Fruit fly (Drosophila melanogaster) whole organism, embryonic: Measurements from ENCODE around the gene CG7294.
A peak's percentile ranks its signal among the peaks of the same experiment; 100 is the strongest.

Experiments
- B-H2 ChIP-seq: fragments of 200-800 bp; sonication (Bioruptor generic); optimal IDR thresholded peaks from 2 replicates; lab custom pipeline; 2018; ENCODE audit warnings: missing biosample characterization, mild to moderate bottlenecking, missing genetic modification characterization
- BEAF-32 ChIP-seq: fragments of 200-800 bp; sonication (Bioruptor generic); optimal IDR thresholded peaks from 3 replicates; lab custom pipeline; 2017; ENCODE audit warnings: missing biosample characterization, missing genetic modification characterization, mild to moderate bottlenecking, moderate library complexity, missing genetic modification reagents
- Bgb ChIP-seq: fragments of 200-800 bp; sonication (Bioruptor generic); IDR thresholded peaks from 2 replicates; pipeline ENCODE4 v1.3.6; 2022; ENCODE audit warnings: missing biosample characterization, missing genetic modification characterization; ENCODE audit not compliant: partially characterized antibody
- CG12299 ChIP-seq: fragments of 200-800 bp; sonication (Bioruptor generic); optimal IDR thresholded peaks from 2 replicates; lab custom pipeline; 2018; ENCODE audit warnings: missing biosample characterization, mild to moderate bottlenecking, missing genetic modification characterization
- CG13894 ChIP-seq: fragments of 200-800 bp; sonication (Bioruptor generic); optimal IDR thresholded peaks from 3 replicates; lab custom pipeline; 2018; ENCODE audit warnings: missing biosample characterization, mild to moderate bottlenecking, missing genetic modification characterization, moderate library complexity
- CG18011 ChIP-seq: fragments of 200-800 bp; sonication (Bioruptor generic); optimal IDR thresholded peaks from 2 replicates; lab custom pipeline; 2017; ENCODE audit warnings: missing biosample characterization, missing genetic modification characterization, mild to moderate bottlenecking, moderate library complexity, missing genotype
- CG1832 ChIP-seq: fragments of 200-800 bp; sonication (Bioruptor generic); optimal IDR thresholded peaks from 2 replicates; lab custom pipeline; 2017; ENCODE audit warnings: missing biosample characterization, mild to moderate bottlenecking, missing genetic modification characterization, inconsistent platforms
- CG2678 ChIP-seq: fragments of 200-800 bp; sonication (Bioruptor generic); optimal IDR thresholded peaks from 3 replicates; lab custom pipeline; 2019; ENCODE audit warnings: missing biosample characterization, mild to moderate bottlenecking, missing genetic modification characterization, moderate library complexity
- CG30403 ChIP-seq: fragments of 200-800 bp; sonication (Bioruptor generic); optimal IDR thresholded peaks from 3 replicates; lab custom pipeline; 2016; ENCODE audit warnings: missing biosample characterization, missing genetic modification characterization
- CG31388 ChIP-seq: fragments of 200-800 bp; sonication (Bioruptor generic); optimal IDR thresholded peaks from 2 replicates; lab custom pipeline; 2016; ENCODE audit warnings: missing biosample characterization, missing genetic modification characterization
- CG31441 ChIP-seq: fragments of 200-800 bp; sonication (Bioruptor generic); IDR thresholded peaks from 2 replicates; pipeline ENCODE4 v1.3.6; 2022; ENCODE audit warnings: missing biosample characterization, missing genetic modification characterization
- CG34376 ChIP-seq: fragments of 200-800 bp; sonication (Bioruptor generic); optimal IDR thresholded peaks from 2 replicates; lab custom pipeline; 2018; ENCODE audit warnings: missing biosample characterization, mild to moderate bottlenecking, missing genetic modification characterization
- CG3847 ChIP-seq: fragments of 200-800 bp; sonication (Bioruptor generic); IDR thresholded peaks from 2 replicates; pipeline ENCODE4 v1.3.6; 2022; ENCODE audit warnings: missing biosample characterization, missing genetic modification characterization
- CG4424 ChIP-seq: fragments of 200-800 bp; sonication (Bioruptor generic); optimal IDR thresholded peaks from 3 replicates; lab custom pipeline; 2016; ENCODE audit warnings: missing biosample characterization, missing genetic modification characterization
- CG7372 ChIP-seq: fragments of 200-800 bp; sonication (Bioruptor generic); IDR thresholded peaks from 2 replicates; pipeline ENCODE4 v1.3.6; 2022; ENCODE audit warnings: missing biosample characterization, missing genetic modification characterization
- CG8478 ChIP-seq: fragments of >200 bp; optimal IDR thresholded peaks from 2 replicates; lab custom pipeline; 2018
- CoRest ChIP-seq: fragments of 200-800 bp; sonication (Bioruptor generic); optimal IDR thresholded peaks from 3 replicates; lab custom pipeline; 2018; ENCODE audit warnings: missing biosample characterization, mild to moderate bottlenecking, missing genetic modification characterization, moderate library complexity
- CrebB ChIP-seq: fragments of 200-800 bp; sonication (Bioruptor generic); optimal IDR thresholded peaks from 3 replicates; lab custom pipeline; 2018; ENCODE audit warnings: missing biosample characterization, mild to moderate bottlenecking, missing genetic modification characterization
- Dbx ChIP-seq: fragments of 200-800 bp; sonication (Bioruptor generic); IDR thresholded peaks from 3 replicates; pipeline ENCODE4 v1.3.6; 2022; ENCODE audit warnings: missing biosample characterization, missing genetic modification characterization
- Gsc ChIP-seq: fragments of 200-800 bp; sonication (Bioruptor generic); IDR thresholded peaks from 2 replicates; pipeline ENCODE4 v1.3.6; 2022; ENCODE audit warnings: missing biosample characterization, missing genetic modification characterization
- HLHmδ ChIP-seq: fragments of 200-800 bp; sonication (Bioruptor generic); optimal IDR thresholded peaks from 2 replicates; lab custom pipeline; 2018; ENCODE audit warnings: missing biosample characterization, mild to moderate bottlenecking, missing genetic modification characterization, moderate library complexity
- Mad ChIP-seq: fragments of 200-800 bp; sonication (Bioruptor generic); optimal IDR thresholded peaks from 2 replicates; lab custom pipeline; 2016; ENCODE audit warnings: missing biosample characterization, missing genetic modification characterization
- Nf-YC ChIP-seq: fragments of 200-800 bp; optimal IDR thresholded peaks from 3 replicates; lab custom pipeline; 2019; ENCODE audit warnings: missing biosample characterization, mild to moderate bottlenecking, missing genetic modification characterization, moderate library complexity
- Rfx ChIP-seq: fragments of 200-800 bp; sonication (Bioruptor generic); IDR thresholded peaks from 2 replicates; pipeline ENCODE4 v1.3.6; 2022; ENCODE audit warnings: missing biosample characterization, missing genetic modification characterization
- ab ChIP-seq: fragments of 200-800 bp; sonication (Bioruptor generic); optimal IDR thresholded peaks from 2 replicates; lab custom pipeline; 2016; ENCODE audit warnings: missing biosample characterization, missing genetic modification characterization
- ash1 ChIP-seq: fragments of 200-800 bp; sonication (Bioruptor generic); optimal IDR thresholded peaks from 2 replicates; lab custom pipeline; 2018; ENCODE audit warnings: missing biosample characterization, mild to moderate bottlenecking, missing genetic modification characterization
- bbx ChIP-seq: fragments of 200-800 bp; sonication (Bioruptor generic); IDR thresholded peaks from 2 replicates; pipeline ENCODE4 v1.3.6; 2022; ENCODE audit warnings: missing biosample characterization, missing genetic modification characterization; ENCODE audit not compliant: partially characterized antibody
- br ChIP-seq: fragments of >200 bp; optimal IDR thresholded peaks from 2 replicates; lab custom pipeline; 2017
- cato ChIP-seq: fragments of 200-800 bp; sonication (Bioruptor generic); optimal IDR thresholded peaks from 2 replicates; lab custom pipeline; 2016; ENCODE audit warnings: missing biosample characterization, missing genetic modification characterization, borderline replicate concordance
- chinmo ChIP-seq: fragments of 200-800 bp; sonication (Bioruptor generic); IDR thresholded peaks from 4 replicates; pipeline ENCODE4 v1.3.6; 2022; ENCODE audit warnings: missing biosample characterization, missing genetic modification characterization; ENCODE audit not compliant: partially characterized antibody
- gce ChIP-seq: fragments of 200-800 bp; sonication (Bioruptor generic); IDR thresholded peaks from 3 replicates; pipeline ENCODE4 v1.3.6; 2022; ENCODE audit warnings: missing biosample characterization, missing genetic modification characterization
- gfzf ChIP-seq: fragments of 200-800 bp; sonication (Bioruptor generic); optimal IDR thresholded peaks from 2 replicates; lab custom pipeline; 2016; ENCODE audit warnings: missing biosample characterization, mild to moderate bottlenecking, missing genetic modification characterization, moderate library complexity
- grn ChIP-seq: fragments of 200-800 bp; sonication (Bioruptor generic); optimal IDR thresholded peaks from 3 replicates; lab custom pipeline; 2017; ENCODE audit warnings: missing biosample characterization, missing genetic modification characterization
- ind ChIP-seq: fragments of 200-800 bp; sonication (Bioruptor generic); optimal IDR thresholded peaks from 3 replicates; lab custom pipeline; 2016; ENCODE audit warnings: missing biosample characterization, missing genetic modification characterization
- insv ChIP-seq, 2 experiments: fragments of 200-800 bp; sonication (Bioruptor generic); optimal IDR thresholded peaks; 3 replicates each; lab custom pipeline; 2016 to 2018; ENCODE audit warnings: missing biosample characterization in 2 of 2, missing genetic modification characterization in 2 of 2
- lmd ChIP-seq: fragments of 200-800 bp; sonication (Bioruptor generic); IDR thresholded peaks from 2 replicates; pipeline ENCODE4 v1.3.6; 2022; ENCODE audit warnings: missing biosample characterization, missing genetic modification characterization
- nau ChIP-seq: fragments of 200-800 bp; sonication (Bioruptor generic); optimal IDR thresholded peaks from 3 replicates; lab custom pipeline; 2017; ENCODE audit warnings: missing biosample characterization, mild to moderate bottlenecking, missing genetic modification characterization, missing genetic modification reagents
- prd ChIP-seq, 3 experiments: fragments of >200 bp in 2 of 3; fragments of 200-800 bp in 1 of 3; sonication (Bioruptor generic) in 1 of 3; optimal IDR thresholded peaks in 2 of 3; IDR thresholded peaks in 1 of 3; 2 replicates in 2 of 3; 3 replicates in 1 of 3; pipeline versions ENCODE4 v1.3.6 to Lab custom; 2017 to 2022; ENCODE audit warnings: missing biosample characterization in 1 of 3, missing genetic modification characterization in 1 of 3
- row ChIP-seq: fragments of 200-800 bp; sonication (Bioruptor generic); IDR thresholded peaks from 3 replicates; pipeline ENCODE4 v1.3.6; 2022; ENCODE audit warnings: missing biosample characterization, missing genetic modification characterization
- sens ChIP-seq: fragments of 200-800 bp; sonication (Bioruptor generic); peaks from one replicate; lab custom pipeline; 2016; ENCODE audit warnings: missing biosample characterization, missing genetic modification characterization
- so ChIP-seq: fragments of 200-800 bp; sonication (Bioruptor generic); IDR thresholded peaks from 3 replicates; pipeline ENCODE4 v1.3.6; 2022; ENCODE audit warnings: missing biosample characterization, missing genetic modification characterization
- sr ChIP-seq: fragments of 200-800 bp; sonication (Bioruptor generic); IDR thresholded peaks from 3 replicates; pipeline ENCODE4 v1.3.6; 2022; ENCODE audit warnings: missing biosample characterization, missing genetic modification characterization
- tap ChIP-seq: fragments of 200-800 bp; optimal IDR thresholded peaks from 3 replicates; lab custom pipeline; 2019; ENCODE audit warnings: missing biosample characterization, mild to moderate bottlenecking, missing genetic modification characterization, moderate library complexity
- vvl ChIP-seq: fragments of 200-800 bp; sonication (Bioruptor generic); IDR thresholded peaks from 2 replicates; pipeline ENCODE4 v1.3.6; 2022; ENCODE audit warnings: missing biosample characterization, missing genetic modification characterization

CG7294 gene

DNA sequence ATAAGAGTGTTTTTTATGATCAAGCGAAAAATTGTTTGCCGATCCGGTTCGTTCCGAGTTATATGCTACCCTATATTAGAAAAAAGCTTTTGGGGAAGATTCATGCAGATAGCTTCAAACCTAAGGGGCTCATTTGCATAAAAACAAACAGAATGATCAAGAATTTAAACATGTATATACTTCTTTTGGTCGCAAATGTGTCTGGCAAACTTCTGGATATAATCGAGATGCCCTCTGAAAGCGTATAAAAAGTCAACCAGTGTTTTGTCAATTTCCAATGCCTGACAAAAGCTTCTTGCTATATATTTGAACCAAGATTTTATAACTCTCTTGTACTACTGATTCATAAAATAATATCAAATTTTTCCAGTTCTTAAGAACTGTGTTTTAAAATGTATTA lies 3.4 kb downstream of the CG7294 start (continued):
- TF ChIP-seq CrebB (tag; lab: Kevin White, UChicago): no peak
- peak; percentile 42; the same call in 2 of the 3 replicates for TF ChIP-seq row (GFP tag; lab: Robert Waterston, UW)
- no peak for TF ChIP-seq ash1
- TF ChIP-seq lmd (GFP tag; lab: Robert Waterston, UW): peak; percentile 14; the same call in 1 of the 2 replicates
- TF ChIP-seq B-H2: no peak
- peak; percentile 19 for TF ChIP-seq CG2678
- TF ChIP-seq prd (optimal IDR thresholded peaks at IDR 0.05; lab: Kevin White, UChicago): no peak
- 0 out of 3 replicates have a peak, but pooled peaks have one; percentile 13 for TF ChIP-seq prd (GFP tag; IDR thresholded peaks at IDR 0.05; lab: Robert Waterston, UW)
- TF ChIP-seq bbx: no peak
- peak; percentile 74 for TF ChIP-seq CG13894
- peak; percentile 20 for TF ChIP-seq ind
- no peak for TF ChIP-seq CG31388 (GFP tag; lab: Kevin White, UChicago)
- no peak for TF ChIP-seq CG8478 (lab: Kevin White, UChicago)
- peak; percentile 95 for TF ChIP-seq CG18011 (GFP tag; lab: Kevin White, UChicago)
- TF ChIP-seq Bgb (GFP tag; lab: Robert Waterston, UW): no peak
- no peak for TF ChIP-seq ab (GFP tag; lab: Kevin White, UChicago)
- peak; percentile 27; the same call in 1 of the 2 replicates for TF ChIP-seq Rfx
- TF ChIP-seq sr (GFP tag; lab: Robert Waterston, UW): no peak
- TF ChIP-seq HLHmδ (GFP tag; lab: Kevin White, UChicago): no peak
- no peak for TF ChIP-seq cato (GFP tag; lab: Kevin White, UChicago)
- TF ChIP-seq CG7372 (GFP tag; lab: Robert Waterston, UW): 0 out of 2 replicates have a peak, but pooled peaks have one; percentile 24
- TF ChIP-seq Gsc (GFP tag; lab: Robert Waterston, UW): no peak
- TF ChIP-seq BEAF-32 (GFP tag; lab: Kevin White, UChicago): no peak
- peak; percentile 10 for TF ChIP-seq CG4424 (GFP tag; lab: Kevin White, UChicago)
- no peak for TF ChIP-seq tap (tag; lab: Kevin White, UChicago)
- TF ChIP-seq gce: no peak
- no peak for TF ChIP-seq CG3847 (GFP tag; lab: Robert Waterston, UW)
- 0 out of 3 replicates have a peak, but pooled peaks have one; percentile 15 for TF ChIP-seq Dbx (GFP tag; lab: Robert Waterston, UW)
- no peak for TF ChIP-seq Mad
- TF ChIP-seq CG1832 (GFP tag; lab: Kevin White, UChicago): no peak
- TF ChIP-seq CoRest (tag; lab: Kevin White, UChicago): peak; percentile 29
- no peak for TF ChIP-seq nau (GFP tag; lab: Kevin White, UChicago)
- TF ChIP-seq, all 482 proteins: peak for 37

DNA sequence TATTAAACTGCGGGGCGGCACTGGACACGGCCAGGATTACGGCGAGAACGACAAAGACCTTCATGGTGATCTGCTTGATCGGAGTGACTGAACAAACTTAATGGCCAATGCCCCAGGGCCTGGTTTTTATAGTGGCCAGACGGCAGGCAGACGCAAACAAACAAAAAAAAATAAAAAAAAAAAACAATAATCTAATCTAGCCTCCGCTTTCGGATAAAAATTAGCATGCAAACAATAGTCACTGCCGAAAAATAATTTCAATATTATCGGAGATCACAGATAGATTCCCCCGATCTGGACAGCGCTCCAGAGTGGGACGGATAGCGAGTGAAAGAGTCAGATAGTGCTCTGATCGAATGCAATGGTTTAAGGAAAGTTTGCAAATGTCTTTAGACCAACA lies 4.8 kb downstream of the CG7294 start, which contains the start of gene CG7299:
Gene CG7299, minus strand, starts transcription at position 101 of the 400 bp plus-strand sequence.
- TF ChIP-seq br: no peak
- no peak for TF ChIP-seq Nf-YC (tag; lab: Kevin White, UChicago)
- TF ChIP-seq CG13894: peak; percentile 74
- peak; percentile 37 for TF ChIP-seq grn (GFP tag; lab: Kevin White, UChicago)
- TF ChIP-seq vvl (GFP tag; lab: Robert Waterston, UW): peak; percentile 39; the same call in 1 of the 2 replicates
- TF ChIP-seq gfzf (GFP tag; lab: Kevin White, UChicago): no peak
- peak; percentile 35 for TF ChIP-seq sens (GFP tag; lab: Kevin White, UChicago)
- TF ChIP-seq CG12299 (tag; lab: Kevin White, UChicago): no peak
- TF ChIP-seq CG31441: no peak
- no peak for TF ChIP-seq insv (GFP tag; optimal IDR thresholded peaks at IDR 0.05; lab: Kevin White, UChicago)
- no peak for TF ChIP-seq CG30403 (GFP tag; lab: Kevin White, UChicago)
- 0 out of 4 replicates have a peak, but pooled peaks have one; percentile 30 for TF ChIP-seq chinmo (GFP tag; lab: Robert Waterston, UW)
- TF ChIP-seq B-H2: no peak
- no peak for TF ChIP-seq Dbx (GFP tag; lab: Robert Waterston, UW)
- no peak for TF ChIP-seq so
- TF ChIP-seq CG34376 (GFP tag; lab: Kevin White, UChicago): no peak
- TF ChIP-seq, all 482 proteins: peak for 5
